Worm (Caenorhabditis elegans): ENCODE results near the gene srj-38.
"Not testable (repeated sequence)": the region's sequence is repeated elsewhere in the genome, so short reads cannot be mapped to it uniquely, and the experiment has no call there.

The srj-38 gene

ce11 chrV:871029-871428 is 13.2 kb downstream of the srj-38 start, which contains the start of gene T02B11.4:
Gene T02B11.4, minus strand, starts transcription at chrV:871129.
- TF ChIP-seq unc-62 (GFP tag; optimal IDR thresholded peaks at IDR 0.05) = no peak

DNA sequence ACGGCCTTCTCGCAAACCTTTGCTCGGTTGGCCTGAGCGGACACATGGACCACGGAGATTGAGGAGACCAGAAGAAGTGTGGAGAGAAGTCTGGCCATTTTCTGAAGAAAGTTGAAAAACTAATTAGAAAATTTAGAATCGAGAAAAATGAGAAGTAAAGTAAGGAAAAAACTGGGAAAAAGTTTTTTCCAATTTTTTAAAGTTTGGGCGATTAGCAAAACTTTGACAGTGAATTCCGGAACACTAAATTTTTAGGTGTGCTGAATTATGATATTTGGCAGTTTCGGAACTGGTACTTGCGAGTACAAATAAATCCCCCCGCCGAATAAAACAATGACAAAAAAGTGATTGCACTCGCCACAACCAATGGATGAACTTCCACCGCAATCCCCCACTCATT is 17.5 kb downstream of the srj-38 start, which contains the start of gene T02B11.3:
Gene T02B11.3, minus strand, starts transcription at position 101 of the 400 bp plus-strand sequence.
- TF ChIP-seq unc-62 (GFP tag; optimal IDR thresholded peaks at IDR 0.05) = no peak

- no peak for TF ChIP-seq unc-62 (GFP tag; optimal IDR thresholded peaks at IDR 0.05)
Measured at ce11 chrV:858841-859456, 25.3 kb downstream of the srj-38 start.

DNA sequence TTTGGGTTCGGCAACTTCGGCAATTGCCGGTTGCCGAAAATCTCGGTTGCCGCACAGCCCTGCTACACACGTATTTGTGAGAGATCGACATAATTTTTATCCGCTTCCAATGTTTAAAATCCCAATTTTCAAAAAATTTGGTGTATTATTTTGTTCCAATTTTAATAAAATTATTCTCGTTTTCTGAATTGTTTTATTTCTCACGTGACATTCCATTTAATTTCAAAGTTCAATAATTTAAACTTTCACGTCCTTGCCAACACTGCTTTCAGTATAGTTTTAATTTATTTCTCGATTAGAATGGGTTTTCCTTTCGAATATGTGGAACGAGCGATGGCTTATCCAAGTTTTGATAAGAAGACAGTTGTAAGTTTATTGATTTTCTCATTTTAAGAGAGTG is 27.7 kb downstream of the srj-38 start, which contains the start of gene K09C6.2:
Gene K09C6.2, plus strand, starts transcription at position 301 of the 400 bp plus-strand sequence.
- TF ChIP-seq unc-62 (GFP tag; optimal IDR thresholded peaks at IDR 0.05) = no peak

- TF ChIP-seq unc-62 (GFP tag; optimal IDR thresholded peaks at IDR 0.05) = no peak
Measured at ce11 chrV:854966-855365, 29.3 kb downstream of the srj-38 start, which contains the start of gene K09C6.9. Gene K09C6.9, minus strand, starts transcription at chrV:855066.

DNA sequence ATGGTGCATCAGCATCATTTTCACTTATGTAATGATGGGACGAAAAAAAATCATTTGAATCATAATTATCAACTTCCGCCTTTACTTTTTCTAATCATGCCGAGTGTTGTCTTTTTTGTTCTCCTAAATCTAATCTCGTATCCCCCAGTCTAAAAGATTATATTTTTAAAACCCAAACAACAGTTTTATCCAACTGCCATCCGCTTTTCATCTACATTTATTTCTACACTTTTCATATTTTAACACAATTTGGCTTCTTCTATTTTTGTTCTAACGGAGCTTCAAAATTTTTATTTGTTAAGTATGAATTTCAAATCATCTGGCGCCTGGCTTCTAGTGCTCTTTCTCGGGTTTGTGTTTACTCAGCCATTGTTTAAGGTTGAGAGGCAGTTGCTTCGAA is 32.0 kb downstream of the srj-38 start, which contains the start of gene K09C6.3:
Gene K09C6.3, plus strand, starts transcription at position 301 of the 400 bp plus-strand sequence.
- no peak for TF ChIP-seq unc-62 (GFP tag; optimal IDR thresholded peaks at IDR 0.05)

- TF ChIP-seq unc-62 (GFP tag; optimal IDR thresholded peaks at IDR 0.05) = no peak
Measured at ce11 chrV:849512-849911, 34.7 kb downstream of the srj-38 start, which contains the start of gene srbc-12. Gene srbc-12, plus strand, starts transcription at chrV:849812.

- TF ChIP-seq unc-62 (GFP tag; optimal IDR thresholded peaks at IDR 0.05) = no peak
Measured at ce11 chrV:849042-849441, 35.2 kb downstream of the srj-38 start.

DNA sequence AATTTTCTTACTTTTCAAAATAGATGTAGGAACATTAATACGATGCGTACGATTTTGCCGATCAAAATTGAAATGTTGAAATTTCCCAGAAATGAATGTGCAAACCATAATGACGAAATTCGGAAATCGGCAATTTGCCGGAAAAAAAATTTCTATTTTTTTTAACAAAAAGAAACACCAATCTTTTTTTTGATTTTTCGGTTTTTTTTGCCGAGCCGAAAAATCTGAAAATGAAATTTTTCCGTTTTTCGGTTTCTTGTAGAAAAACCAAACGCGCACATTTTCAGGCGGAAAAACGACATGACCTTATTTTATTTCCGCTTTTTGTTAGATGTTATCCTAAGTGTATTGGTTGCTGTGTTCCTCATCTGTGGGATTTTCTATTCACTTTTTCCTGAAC is 36.7 kb downstream of the srj-38 start, which contains the start of gene srbc-13:
Gene srbc-13, plus strand, starts transcription at position 301 of the 400 bp plus-strand sequence.
- TF ChIP-seq unc-62 (GFP tag; optimal IDR thresholded peaks at IDR 0.05) = no peak

DNA sequence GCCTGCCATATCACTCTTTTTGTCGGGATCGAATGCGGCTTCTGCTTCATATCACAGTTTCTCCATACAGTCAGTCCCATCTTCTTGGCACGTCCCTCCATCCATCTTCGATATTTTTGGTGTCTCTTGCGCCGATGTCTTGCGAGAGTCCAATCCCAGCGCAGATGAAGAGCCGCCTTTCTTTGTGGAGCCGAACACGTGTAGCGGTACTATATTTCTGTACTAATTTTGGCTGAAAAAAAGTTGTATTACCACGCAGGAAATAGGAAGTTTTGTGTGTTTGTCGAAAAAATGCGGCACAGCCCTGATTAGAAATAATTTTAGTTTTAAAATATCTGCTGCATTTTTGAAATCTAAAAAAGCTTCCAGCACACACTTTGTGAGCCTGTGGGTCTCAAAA is 41.1 kb downstream of the srj-38 start, which contains the start of gene K09C6.8:
Gene K09C6.8, minus strand, starts transcription at position 101 of the 400 bp plus-strand sequence.
- TF ChIP-seq unc-62 (GFP tag; optimal IDR thresholded peaks at IDR 0.05) = not testable (repeated sequence)

ce11 chrV:842611-843010 is 41.6 kb downstream of the srj-38 start:
- no peak for TF ChIP-seq unc-62 (GFP tag; optimal IDR thresholded peaks at IDR 0.05)

DNA sequence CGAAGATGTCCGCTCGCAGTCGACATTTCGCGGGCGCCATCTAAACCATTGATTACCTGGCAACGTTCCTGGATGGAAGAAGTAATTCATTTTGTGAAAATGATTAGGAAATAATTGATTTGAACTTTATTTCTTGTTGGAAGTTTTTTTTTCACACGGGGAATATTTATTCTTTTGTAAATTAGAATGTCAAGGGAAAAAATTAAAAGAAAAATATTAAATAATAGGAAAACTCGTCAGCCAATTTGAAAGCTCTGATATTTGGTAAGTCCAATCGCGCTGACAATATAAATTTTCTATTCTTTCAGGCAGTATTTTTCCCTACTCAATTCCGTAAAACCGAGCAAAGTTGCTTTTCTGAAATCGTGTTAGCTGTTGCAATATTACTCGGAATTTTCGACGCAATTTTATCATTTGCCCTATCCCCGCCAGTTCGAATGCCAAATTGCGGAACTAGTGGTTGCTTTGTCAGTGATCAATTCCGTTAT is 45.2 kb downstream of the srj-38 start, which contains the start of the genes K09C6.7 and K09C6.10:
Gene K09C6.7, minus strand, starts transcription at position 101 of the 488 bp plus-strand sequence.
Gene K09C6.10, plus strand, starts transcription at position 438 of the 488 bp plus-strand sequence.
- TF ChIP-seq unc-62 (GFP tag; optimal IDR thresholded peaks at IDR 0.05) = not testable (repeated sequence)

ce11 chrV:833368-833767 is 50.9 kb downstream of the srj-38 start, which contains the start of gene F41H8.1:
Gene F41H8.1, plus strand, starts transcription at chrV:833668.
- TF ChIP-seq unc-62 (GFP tag; optimal IDR thresholded peaks at IDR 0.05) = no peak

Measured in whole organism, dauer.